Worm (Caenorhabditis elegans) whole organism, L3 larva: ENCODE results near the gene txdc-17.
"Not testable (repeated sequence)": the region's sequence is repeated elsewhere in the genome, so short reads cannot be mapped to it uniquely, and the experiment has no call there.

Source experiments
- egl-27 ChIP-seq: sonication (generic microtip); optimal IDR thresholded peaks from 4 replicates; lab custom pipeline; 2017; ENCODE audit warnings: missing biosample characterization, missing genetic modification reagents, missing genetic modification characterization
- nhr-25 ChIP-seq: sonication (generic microtip); optimal IDR thresholded peaks from 2 replicates; lab custom pipeline; 2017; ENCODE audit warnings: missing biosample characterization, missing genetic modification characterization
- pha-4 ChIP-seq: fragments of 150-350 bp; optimal IDR thresholded peaks from 2 replicates; lab custom pipeline; 2014; ENCODE audit warnings: missing biosample characterization, missing genetic modification reagents, missing genetic modification characterization

txdc-17 gene

ce11 chrIII:2881989-2882388 is 47.5 kb downstream of the txdc-17 start, which contains the start of gene F56F11.2:
Gene F56F11.2 (plus strand): TSS chrIII:2882289.
- TF ChIP-seq egl-27, pha-4, nhr-25 (tag; lab: Kevin White, UChicago): not testable (repeated sequence)
- TF ChIP-seq, all 47 proteins: peak for 0; not testable (repeated sequence) for 47
